Worm (Caenorhabditis elegans) whole organism, early embryonic: Measurements from ENCODE around the gene T15B7.14.

Source experiments
- B0310.2 ChIP-seq: sonication (generic microtip); optimal IDR thresholded peaks from 2 replicates; lab custom pipeline; 2016; ENCODE audit warnings: mild to moderate bottlenecking, missing genetic modification characterization, missing compliant biosample characterization
- F13C5.2 ChIP-seq: sonication (generic microtip); optimal IDR thresholded peaks from 2 replicates; lab custom pipeline; 2017; ENCODE audit warnings: mild to moderate bottlenecking, missing genetic modification characterization, inconsistent platforms, missing compliant biosample characterization
- aly-1 ChIP-seq: sonication (generic microtip); optimal IDR thresholded peaks from 2 replicates; lab custom pipeline; 2016; ENCODE audit warnings: missing genetic modification characterization, missing compliant biosample characterization
- ama-1 ChIP-seq: fragments of 150-350 bp; optimal IDR thresholded peaks from 2 replicates; lab custom pipeline; 2014
- ceh-13 ChIP-seq: fragments of 200-800 bp; sonication (Bioruptor generic); optimal IDR thresholded peaks from 2 replicates; lab custom pipeline; 2018; ENCODE audit warnings: mild to moderate bottlenecking, missing genetic modification characterization, missing compliant biosample characterization
- ceh-36 ChIP-seq: sonication (generic microtip); optimal IDR thresholded peaks from 2 replicates; lab custom pipeline; 2016; ENCODE audit warnings: missing genetic modification characterization, inconsistent platforms, missing compliant biosample characterization
- ets-7 ChIP-seq: sonication (generic microtip); optimal IDR thresholded peaks from 2 replicates; lab custom pipeline; 2016; ENCODE audit warnings: missing genotype, missing genetic modification characterization, missing compliant biosample characterization
- flt-1 ChIP-seq: fragments of 200-800 bp; sonication (Bioruptor generic); IDR thresholded peaks from 2 replicates; pipeline ENCODE4 v1.3.6; 2022; ENCODE audit warnings: missing genetic modification characterization, missing compliant biosample characterization
- hmbx-1 ChIP-seq: sonication (generic microtip); optimal IDR thresholded peaks from 2 replicates; lab custom pipeline; 2016; ENCODE audit warnings: mild to moderate bottlenecking, missing genetic modification characterization, missing compliant biosample characterization
- hmg-4 ChIP-seq: fragments of 200-800 bp; sonication (Bioruptor generic); optimal IDR thresholded peaks from 2 replicates; lab custom pipeline; 2018; ENCODE audit warnings: mild to moderate bottlenecking, missing genetic modification characterization, missing compliant biosample characterization
- hnd-1 ChIP-seq: sonication (generic microtip); optimal IDR thresholded peaks from 2 replicates; lab custom pipeline; 2016; ENCODE audit warnings: missing genetic modification characterization, missing compliant biosample characterization
- pes-1 ChIP-seq: fragments of 200-800 bp; sonication (Bioruptor generic); IDR thresholded peaks from 2 replicates; pipeline ENCODE4 v1.3.6; 2022; ENCODE audit warnings: missing genetic modification reagents, missing genetic modification characterization, missing compliant biosample characterization
- scrt-1 ChIP-seq: fragments of 200-800 bp; sonication (Bioruptor generic); IDR thresholded peaks from 2 replicates; pipeline ENCODE4 v1.3.6; 2022; ENCODE audit warnings: missing genetic modification characterization, missing compliant biosample characterization
- sea-1 ChIP-seq: fragments of 200-800 bp; sonication (Bioruptor generic); conservative IDR thresholded peaks from 2 replicates; pipeline ENCODE4 v1.3.6; 2022; ENCODE audit warnings: missing genetic modification characterization, missing compliant biosample characterization
- tbx-11 ChIP-seq: fragments of 200-800 bp; sonication (Bioruptor generic); IDR thresholded peaks from 2 replicates; pipeline ENCODE4 v1.3.6; 2022; ENCODE audit warnings: missing genetic modification characterization, missing compliant biosample characterization
- tbx-37 ChIP-seq: fragments of 200-800 bp; sonication (Bioruptor generic); conservative IDR thresholded peaks from 2 replicates; pipeline ENCODE4 v1.3.6; 2022; ENCODE audit warnings: missing genetic modification reagents, missing genetic modification characterization, missing compliant biosample characterization
- tra-4 ChIP-seq: sonication (generic microtip); optimal IDR thresholded peaks from 2 replicates; lab custom pipeline; 2017; ENCODE audit warnings: missing genetic modification characterization, missing compliant biosample characterization

The T15B7.14 gene

ce11 chrV:6828786-6829185 is 6.4 kb downstream of the T15B7.14 start, which contains the start of gene dmsr-15:
dmsr-15 (minus strand) TSS chrV:6828886.
- TF ChIP-seq sea-1 (GFP tag; lab: Robert Waterston, UW) = no peak
- TF ChIP-seq ceh-36 (tag; lab: Kevin White, UChicago) = no peak
- TF ChIP-seq B0310.2 = no peak
- no peak for TF ChIP-seq F13C5.2 (tag; lab: Kevin White, UChicago)
- TF ChIP-seq tbx-37 (GFP tag; lab: Robert Waterston, UW) = no peak
- TF ChIP-seq tra-4 (tag; lab: Kevin White, UChicago) = no peak
- TF ChIP-seq ama-1 (lab: Kevin White, UChicago) = no peak
- TF ChIP-seq scrt-1 = no peak
- no peak for TF ChIP-seq flt-1 (GFP tag; lab: Robert Waterston, UW)
- TF ChIP-seq hmbx-1 (tag; lab: Kevin White, UChicago) = no peak
- TF ChIP-seq aly-1 (tag; lab: Kevin White, UChicago) = no peak
- no peak for TF ChIP-seq hnd-1 (tag; lab: Kevin White, UChicago)

ce11 chrV:6823432-6823831 is 11.7 kb downstream of the T15B7.14 start:
- no peak for TF ChIP-seq tbx-37 (GFP tag; lab: Robert Waterston, UW)
- no peak for TF ChIP-seq aly-1 (tag; lab: Kevin White, UChicago)
- no peak for TF ChIP-seq flt-1 (GFP tag; lab: Robert Waterston, UW)
- no peak for TF ChIP-seq B0310.2
- no peak for TF ChIP-seq ama-1 (lab: Kevin White, UChicago)

- TF ChIP-seq tbx-37 (GFP tag; lab: Robert Waterston, UW) = no peak
- TF ChIP-seq tra-4 (tag; lab: Kevin White, UChicago) = no peak
- TF ChIP-seq tbx-11 = no peak
- no peak for TF ChIP-seq ets-7 (tag; lab: Kevin White, UChicago)
- no peak for TF ChIP-seq F13C5.2 (tag; lab: Kevin White, UChicago)
- no peak for TF ChIP-seq B0310.2
- TF ChIP-seq hnd-1 (tag; lab: Kevin White, UChicago) = no peak
- TF ChIP-seq flt-1 (GFP tag; lab: Robert Waterston, UW) = no peak
- TF ChIP-seq ama-1 (lab: Kevin White, UChicago) = no peak
- TF ChIP-seq sea-1 (GFP tag; lab: Robert Waterston, UW) = no peak
- TF ChIP-seq hmg-4 (GFP tag; lab: Kevin White, UChicago) = no peak
- TF ChIP-seq pes-1 (GFP tag; lab: Robert Waterston, UW) = no peak
- no peak for TF ChIP-seq scrt-1
- TF ChIP-seq ceh-13 (GFP tag; lab: Kevin White, UChicago) = no peak
- no peak for TF ChIP-seq hmbx-1 (tag; lab: Kevin White, UChicago)
Observed at ce11 chrV:6821509-6821908, 13.6 kb downstream of the T15B7.14 start, which contains the start of gene T15B7.8. T15B7.8 (plus strand) TSS chrV:6821809.

- TF ChIP-seq tra-4 (tag; lab: Kevin White, UChicago) (no peak), sea-1 (GFP tag; lab: Robert Waterston, UW) (no peak), ceh-36 (tag; lab: Kevin White, UChicago) (no peak), pes-1 (GFP tag; lab: Robert Waterston, UW) (no peak), scrt-1 (no peak), B0310.2 (no peak), ets-7 (tag; lab: Kevin White, UChicago) (no peak), ama-1 (lab: Kevin White, UChicago) (no peak), hmbx-1 (tag; lab: Kevin White, UChicago) (no peak), aly-1 (tag; lab: Kevin White, UChicago) (no peak), ceh-13 (GFP tag; lab: Kevin White, UChicago) (no peak), F13C5.2 (tag; lab: Kevin White, UChicago) (no peak), hmg-4 (GFP tag; lab: Kevin White, UChicago) (no peak), hnd-1 (tag; lab: Kevin White, UChicago) (no peak), tbx-37 (GFP tag; lab: Robert Waterston, UW) (no peak), flt-1 (GFP tag; lab: Robert Waterston, UW) (no peak), tbx-11 (no peak)
Observed at ce11 chrV:6819812-6820211, 15.3 kb downstream of the T15B7.14 start, which contains the start of gene dmsr-13. dmsr-13 (minus strand) TSS chrV:6819912.

ce11 chrV:6817184-6817583 is 18.0 kb downstream of the T15B7.14 start, which contains the start of gene dmsr-14:
dmsr-14 (minus strand) TSS chrV:6817284.
- TF ChIP-seq scrt-1 (no peak), ets-7 (tag; lab: Kevin White, UChicago) (no peak), pes-1 (GFP tag; lab: Robert Waterston, UW) (no peak), ceh-13 (GFP tag; lab: Kevin White, UChicago) (no peak), tra-4 (tag; lab: Kevin White, UChicago) (no peak), sea-1 (GFP tag; lab: Robert Waterston, UW) (no peak), tbx-37 (GFP tag; lab: Robert Waterston, UW) (no peak), hmg-4 (GFP tag; lab: Kevin White, UChicago) (no peak), aly-1 (tag; lab: Kevin White, UChicago) (no peak), flt-1 (GFP tag; lab: Robert Waterston, UW) (no peak)

- no peak for TF ChIP-seq ceh-13 (GFP tag; lab: Kevin White, UChicago)
- no peak for TF ChIP-seq pes-1 (GFP tag; lab: Robert Waterston, UW)
- no peak for TF ChIP-seq flt-1 (GFP tag; lab: Robert Waterston, UW)
- no peak for TF ChIP-seq hnd-1 (tag; lab: Kevin White, UChicago)
- TF ChIP-seq F13C5.2 (tag; lab: Kevin White, UChicago) = no peak
Observed at ce11 chrV:6813862-6814261, 21.3 kb downstream of the T15B7.14 start.

- TF ChIP-seq ceh-36 (tag; lab: Kevin White, UChicago) (no peak), hnd-1 (tag; lab: Kevin White, UChicago) (no peak), hmg-4 (GFP tag; lab: Kevin White, UChicago) (no peak), B0310.2 (no peak), ama-1 (lab: Kevin White, UChicago) (no peak), tbx-11 (no peak), ets-7 (tag; lab: Kevin White, UChicago) (no peak), aly-1 (tag; lab: Kevin White, UChicago) (no peak), scrt-1 (no peak), pes-1 (GFP tag; lab: Robert Waterston, UW) (no peak), sea-1 (GFP tag; lab: Robert Waterston, UW) (no peak), hmbx-1 (tag; lab: Kevin White, UChicago) (no peak), tbx-37 (GFP tag; lab: Robert Waterston, UW) (no peak), F13C5.2 (tag; lab: Kevin White, UChicago) (no peak), ceh-13 (GFP tag; lab: Kevin White, UChicago) (no peak), tra-4 (tag; lab: Kevin White, UChicago) (no peak), flt-1 (GFP tag; lab: Robert Waterston, UW) (no peak)
Observed at ce11 chrV:6811863-6812262, 23.3 kb downstream of the T15B7.14 start.
